Worm (Caenorhabditis elegans): ENCODE measurements around the gene cdk-12.
A peak's percentile ranks its signal among the peaks of the same experiment; 100 is the strongest.

cdk-12 gene

ce11 chrIII:4323120-4323519 lies 9.7 kb upstream of the cdk-12 start:
- TF ChIP-seq ztf-11 (tag; optimal IDR thresholded peaks at IDR 0.05) (no peak), ets-5 (GFP tag; IDR thresholded peaks at IDR 0.05) (no peak), C04F5.9 (tag; optimal IDR thresholded peaks at IDR 0.05) (no peak), ceh-82 (tag; optimal IDR thresholded peaks at IDR 0.05) (peak; percentile 11 to 40 (median 37)), pag-3 (tag; optimal IDR thresholded peaks at IDR 0.05; ENCODE audit: borderline replicate concordance, insufficient read depth) (no peak), mab-9 (GFP tag; IDR thresholded peaks at IDR 0.05) (no peak), fos-1 (tag; optimal IDR thresholded peaks at IDR 0.05) (no peak), ceh-8 (GFP tag; optimal IDR thresholded peaks at IDR 0.05) (peak; percentile 8), tlp-1 (tag; optimal IDR thresholded peaks at IDR 0.05) (no peak), ceh-88 (GFP tag; IDR thresholded peaks at IDR 0.05) (no peak), egl-27 (tag; optimal IDR thresholded peaks at IDR 0.05) (no peak), nhr-85 (tag) (no peak), mdl-1 (tag; optimal IDR thresholded peaks at IDR 0.05) (no peak), hpl-2 (GFP tag; optimal IDR thresholded peaks at IDR 0.05) (no peak), snpc-4 (tag; optimal IDR thresholded peaks at IDR 0.05) (peak; percentile 8), swsn-7 (tag; optimal IDR thresholded peaks at IDR 0.05) (peak; percentile 40), sup-37 (GFP tag; optimal IDR thresholded peaks at IDR 0.05) (no peak), ceh-63 (GFP tag; optimal IDR thresholded peaks at IDR 0.05) (no peak), isw-1 (GFP tag; IDR thresholded peaks at IDR 0.05) (no peak), grh-1 (GFP tag; IDR thresholded peaks at IDR 0.05) (no peak), fkh-10 (GFP tag; optimal IDR thresholded peaks at IDR 0.05) (no peak), rnt-1 (tag; optimal IDR thresholded peaks at IDR 0.05) (peak; percentile 60), sptf-1 (tag; optimal IDR thresholded peaks at IDR 0.05) (no peak), nhr-71 (tag; optimal IDR thresholded peaks at IDR 0.05) (peak; percentile 63), dpl-1 (GFP tag; optimal IDR thresholded peaks at IDR 0.05) (peak in 2 of 3 experiments; percentile 5 to 37), skn-1 (tag; optimal IDR thresholded peaks at IDR 0.05) (peak; percentile 13), elt-2 (tag; optimal IDR thresholded peaks at IDR 0.05) (no peak), snu-23 (GFP tag; optimal IDR thresholded peaks at IDR 0.05) (peak; percentile 31), aly-2 (tag; optimal IDR thresholded peaks at IDR 0.05) (no peak), zag-1 (tag; optimal IDR thresholded peaks at IDR 0.05) (no peak), alr-1 (tag; optimal IDR thresholded peaks at IDR 0.05; ENCODE audit: borderline replicate concordance) (no peak), egl-13 (tag; optimal IDR thresholded peaks at IDR 0.05) (no peak), hlh-17 (GFP tag; optimal IDR thresholded peaks at IDR 0.05; ENCODE audit: borderline replicate concordance) (no peak), nhr-20 (tag; optimal IDR thresholded peaks at IDR 0.05) (peak; percentile 13), zip-4 (GFP tag; optimal IDR thresholded peaks at IDR 0.05) (no peak), nhr-77 (tag; optimal IDR thresholded peaks at IDR 0.05) (no peak), C16A3.4 (tag; optimal IDR thresholded peaks at IDR 0.05) (no peak), pax-3 (tag; optimal IDR thresholded peaks at IDR 0.05) (no peak), C34B4.2 (tag; optimal IDR thresholded peaks at IDR 0.05) (no peak), lin-39 (tag; optimal IDR thresholded peaks at IDR 0.05) (no peak), lir-3 (tag; optimal IDR thresholded peaks at IDR 0.05; ENCODE audit: poor library complexity) (no peak), mef-2 (tag; optimal IDR thresholded peaks at IDR 0.05) (no peak), ces-1 (GFP tag; optimal IDR thresholded peaks at IDR 0.05) (no peak), nhr-90 (tag; optimal IDR thresholded peaks at IDR 0.05; ENCODE audit: poor library complexity) (no peak), ztf-4 (tag; optimal IDR thresholded peaks at IDR 0.05) (no peak), unc-62 (GFP tag; optimal IDR thresholded peaks at IDR 0.05) (no peak), efl-3 (GFP tag; optimal IDR thresholded peaks at IDR 0.05) (no peak), nhr-237 (tag; optimal IDR thresholded peaks at IDR 0.05) (no peak), elt-3 (tag; optimal IDR thresholded peaks at IDR 0.05) (no peak), unc-130 (tag; optimal IDR thresholded peaks at IDR 0.05) (no peak), ceh-90 (tag; optimal IDR thresholded peaks at IDR 0.05) (no peak), nhr-76 (tag; optimal IDR thresholded peaks at IDR 0.05) (no peak), unc-86 (tag; optimal IDR thresholded peaks at IDR 0.05) (peak; percentile 30)

Measured in whole organism, L1 larva.